Worm (Caenorhabditis elegans) whole organism, young adult: ENCODE results near the gene Y7A5A.7.
A peak's percentile ranks its signal among the peaks of the same experiment; 100 is the strongest.

Experiments
- B0019.2 ChIP-seq: fragments of 200-800 bp; sonication (Bioruptor generic); conservative IDR thresholded peaks from 2 replicates; pipeline ENCODE4 v1.3.6; 2022; ENCODE audit warnings: missing genetic modification reagents, missing genetic modification characterization, missing compliant biosample characterization
- B0035.1 ChIP-seq: sonication (generic microtip); optimal IDR thresholded peaks from 2 replicates; lab custom pipeline; 2016; ENCODE audit warnings: missing genetic modification characterization, mild to moderate bottlenecking, missing compliant biosample characterization, missing genotype, missing genetic modification reagents
- B0336.3 ChIP-seq: fragments of 200-800 bp; sonication (Bioruptor generic); IDR thresholded peaks from 2 replicates; pipeline ENCODE4 v1.3.6; 2022; ENCODE audit warnings: missing genetic modification characterization, missing compliant biosample characterization
- C06A6.2 ChIP-seq: fragments of 200-800 bp; sonication (Bioruptor generic); conservative IDR thresholded peaks from 2 replicates; pipeline ENCODE4 v1.3.6; 2022; ENCODE audit warnings: missing genetic modification characterization, missing compliant biosample characterization
- D2030.7 ChIP-seq: fragments of 200-800 bp; sonication (Bioruptor generic); IDR thresholded peaks from 2 replicates; pipeline ENCODE4 v1.3.6; 2022; ENCODE audit warnings: missing genetic modification reagents, missing genetic modification characterization, missing compliant biosample characterization
- F55B11.4 ChIP-seq: sonication (generic microtip); optimal IDR thresholded peaks from 2 replicates; lab custom pipeline; 2016; ENCODE audit warnings: missing compliant biosample characterization, missing genetic modification characterization, borderline replicate concordance; ENCODE audit not compliant: insufficient read depth
- F57A8.1 ChIP-seq: fragments of 200-800 bp; sonication (Bioruptor generic); optimal IDR thresholded peaks from 2 replicates; lab custom pipeline; 2018; ENCODE audit warnings: mild to moderate bottlenecking, missing genetic modification characterization, moderate library complexity, missing compliant biosample characterization
- K11D2.4 ChIP-seq: fragments of 200-800 bp; sonication (Bioruptor generic); IDR thresholded peaks from 2 replicates; pipeline ENCODE4 v1.3.6; 2022; ENCODE audit warnings: missing genetic modification reagents, missing genetic modification characterization, missing compliant biosample characterization
- K12H6.12 ChIP-seq: fragments of 200-800 bp; sonication (Bioruptor generic); optimal IDR thresholded peaks from 2 replicates; lab custom pipeline; 2018; ENCODE audit warnings: mild to moderate bottlenecking, missing genetic modification characterization, missing compliant biosample characterization
- Y53F4B.3 ChIP-seq: fragments of 200-800 bp; sonication (Bioruptor generic); IDR thresholded peaks from 2 replicates; pipeline ENCODE4 v1.3.6; 2022; ENCODE audit warnings: missing genetic modification reagents, missing genetic modification characterization, missing compliant biosample characterization
- Y53G8AR.9 ChIP-seq: fragments of 200-800 bp; sonication (Bioruptor generic); conservative IDR thresholded peaks from 2 replicates; pipeline ENCODE4 v1.3.6; 2022; ENCODE audit warnings: missing genetic modification reagents, missing genetic modification characterization, missing compliant biosample characterization
- Y67H2A.10 ChIP-seq: fragments of 200-800 bp; sonication (Bioruptor generic); conservative IDR thresholded peaks from 2 replicates; pipeline ENCODE4 v1.3.6; 2022; ENCODE audit warnings: missing genetic modification reagents, missing genetic modification characterization, missing compliant biosample characterization
- Y79H2A.3 ChIP-seq: fragments of 200-800 bp; sonication (Bioruptor generic); conservative IDR thresholded peaks from 2 replicates; pipeline ENCODE4 v1.3.6; 2022; ENCODE audit warnings: missing genetic modification reagents, missing genetic modification characterization, missing compliant biosample characterization
- akir-1 ChIP-seq: fragments of 200-800 bp; sonication (Bioruptor generic); optimal IDR thresholded peaks from 2 replicates; lab custom pipeline; 2018; ENCODE audit warnings: mild to moderate bottlenecking, missing genetic modification characterization, moderate library complexity, missing compliant biosample characterization
- atf-7 ChIP-seq: sonication (generic microtip); optimal IDR thresholded peaks from 2 replicates; lab custom pipeline; 2017; ENCODE audit warnings: mild to moderate bottlenecking, missing genetic modification characterization, missing compliant biosample characterization
- athp-1 ChIP-seq: sonication (generic microtip); optimal IDR thresholded peaks from 2 replicates; lab custom pipeline; 2017; ENCODE audit warnings: mild to moderate bottlenecking, missing genetic modification characterization, missing compliant biosample characterization
- attf-6 ChIP-seq: fragments of 200-800 bp; sonication (Bioruptor generic); IDR thresholded peaks from 2 replicates; pipeline ENCODE4 v1.3.6; 2022; ENCODE audit warnings: missing genetic modification reagents, missing genetic modification characterization, missing compliant biosample characterization
- ccch-3 ChIP-seq: fragments of 200-800 bp; sonication (Bioruptor generic); optimal IDR thresholded peaks from 2 replicates; lab custom pipeline; 2018; ENCODE audit warnings: mild to moderate bottlenecking, missing genetic modification characterization, missing compliant biosample characterization
- ceh-40 ChIP-seq: fragments of 200-800 bp; sonication (Bioruptor generic); IDR thresholded peaks from 2 replicates; pipeline ENCODE4 v1.3.6; 2022; ENCODE audit warnings: missing genetic modification characterization, missing compliant biosample characterization
- ceh-58 ChIP-seq: fragments of 200-800 bp; sonication (Bioruptor generic); IDR thresholded peaks from 2 replicates; pipeline ENCODE4 v1.3.6; 2022; ENCODE audit warnings: missing genetic modification characterization, missing compliant biosample characterization
- ceh-79 ChIP-seq: sonication (generic microtip); optimal IDR thresholded peaks from 2 replicates; lab custom pipeline; 2017; ENCODE audit warnings: mild to moderate bottlenecking, missing genetic modification characterization, missing compliant biosample characterization
- chd-7 ChIP-seq: sonication (generic microtip); optimal IDR thresholded peaks from 2 replicates; lab custom pipeline; 2016; ENCODE audit warnings: mild to moderate bottlenecking, missing genetic modification characterization, moderate library complexity, missing compliant biosample characterization
- die-1 ChIP-seq: sonication (generic microtip); optimal IDR thresholded peaks from 2 replicates; lab custom pipeline; 2016; ENCODE audit warnings: missing genotype, mild to moderate bottlenecking, missing genetic modification characterization, missing compliant biosample characterization
- dox-1 ChIP-seq: fragments of 200-800 bp; sonication (Bioruptor generic); IDR thresholded peaks from 2 replicates; pipeline ENCODE4 v1.3.6; 2022; ENCODE audit warnings: missing genetic modification reagents, missing genetic modification characterization, missing compliant biosample characterization
- egrh-3 ChIP-seq: fragments of 200-800 bp; sonication (Bioruptor generic); IDR thresholded peaks from 2 replicates; pipeline ENCODE4 v1.3.6; 2022; ENCODE audit warnings: missing genetic modification reagents, missing genetic modification characterization, missing compliant biosample characterization
- hmg-1.2 ChIP-seq: fragments of 200-800 bp; sonication (Bioruptor generic); IDR thresholded peaks from 2 replicates; pipeline ENCODE4 v1.3.6; 2022; ENCODE audit warnings: missing genetic modification reagents, missing genetic modification characterization, missing compliant biosample characterization
- hrde-1 ChIP-seq: sonication (generic microtip); optimal IDR thresholded peaks from 2 replicates; lab custom pipeline; 2016; ENCODE audit warnings: missing genetic modification characterization, mild to moderate bottlenecking, missing compliant biosample characterization, moderate library complexity, missing genotype, missing genetic modification reagents, borderline replicate concordance
- hsf-1 ChIP-seq: fragments of 200-800 bp; sonication (Bioruptor generic); IDR thresholded peaks from 2 replicates; pipeline ENCODE4 v1.3.6; 2022; ENCODE audit warnings: missing genetic modification reagents, missing genetic modification characterization, missing compliant biosample characterization
- lag-1 ChIP-seq: fragments of 200-800 bp; sonication (Bioruptor generic); IDR thresholded peaks from 2 replicates; pipeline ENCODE4 v1.3.6; 2022; ENCODE audit warnings: missing genetic modification reagents, missing genetic modification characterization, missing compliant biosample characterization
- let-526 ChIP-seq: fragments of 200-800 bp; sonication (Bioruptor generic); IDR thresholded peaks from 2 replicates; pipeline ENCODE4 v1.3.6; 2022; ENCODE audit warnings: missing genetic modification reagents, missing genetic modification characterization, missing compliant biosample characterization
- lin-35 ChIP-seq, 3 experiments: fragments of 150-350 bp in 2 of 3; sonication (generic microtip) in 1 of 3; optimal IDR thresholded peaks; 2 replicates each; lab custom pipeline; 2014 to 2018; ENCODE audit warnings: missing biosample characterization in 3 of 3, missing genetic modification characterization in 3 of 3, missing genetic modification reagents in 3 of 3
- lin-40 ChIP-seq: sonication (generic microtip); optimal IDR thresholded peaks from 2 replicates; lab custom pipeline; 2016; ENCODE audit warnings: missing genetic modification characterization, mild to moderate bottlenecking, missing compliant biosample characterization, missing genotype, missing genetic modification reagents
- lsl-1 ChIP-seq: fragments of 200-800 bp; sonication (Bioruptor generic); optimal IDR thresholded peaks from 2 replicates; lab custom pipeline; 2018; ENCODE audit warnings: mild to moderate bottlenecking, missing genetic modification characterization, moderate library complexity, missing compliant biosample characterization
- lsy-27 ChIP-seq: sonication (generic microtip); optimal IDR thresholded peaks from 2 replicates; lab custom pipeline; 2017; ENCODE audit warnings: missing genetic modification characterization, mild to moderate bottlenecking, missing compliant biosample characterization, antibody characterized with exemption, missing genotype, borderline replicate concordance; ENCODE audit not compliant: insufficient read depth
- madf-10 ChIP-seq: sonication (generic microtip); optimal IDR thresholded peaks from 2 replicates; lab custom pipeline; 2016; ENCODE audit warnings: mild to moderate bottlenecking, missing genetic modification characterization, missing compliant biosample characterization
- madf-3 ChIP-seq: fragments of 200-800 bp; sonication (Bioruptor generic); IDR thresholded peaks from 2 replicates; pipeline ENCODE4 v1.3.6; 2022; ENCODE audit warnings: missing genetic modification reagents, missing genetic modification characterization, missing compliant biosample characterization
- madf-8 ChIP-seq: fragments of 200-800 bp; sonication (Bioruptor generic); conservative IDR thresholded peaks from 2 replicates; pipeline ENCODE4 v1.3.6; 2022; ENCODE audit warnings: missing genetic modification reagents, missing genetic modification characterization, missing compliant biosample characterization
- nhr-120 ChIP-seq: fragments of 200-800 bp; sonication (Bioruptor generic); IDR thresholded peaks from 2 replicates; pipeline ENCODE4 v1.3.6; 2022; ENCODE audit warnings: missing genetic modification characterization, missing compliant biosample characterization
- nhr-90 ChIP-seq: sonication (generic microtip); optimal IDR thresholded peaks from 2 replicates; lab custom pipeline; 2016; ENCODE audit warnings: missing genotype, mild to moderate bottlenecking, missing genetic modification characterization, missing compliant biosample characterization
- pha-4 ChIP-seq: fragments of 150-350 bp; sonication (generic microtip); optimal IDR thresholded peaks from 2 replicates; lab custom pipeline; 2014; ENCODE audit warnings: missing biosample characterization, missing genetic modification reagents, missing genetic modification characterization
- repo-1 ChIP-seq: sonication (generic microtip); optimal IDR thresholded peaks from 2 replicates; lab custom pipeline; 2017; ENCODE audit warnings: mild to moderate bottlenecking, missing genetic modification characterization, missing compliant biosample characterization
- sdz-38 ChIP-seq: sonication (generic microtip); optimal IDR thresholded peaks from 2 replicates; lab custom pipeline; 2016; ENCODE audit warnings: missing genotype, missing genetic modification characterization, missing compliant biosample characterization
- sptf-2 ChIP-seq: fragments of 200-800 bp; sonication (Bioruptor generic); optimal IDR thresholded peaks from 2 replicates; lab custom pipeline; 2018; ENCODE audit warnings: mild to moderate bottlenecking, missing genetic modification characterization, missing compliant biosample characterization
- tbp1 ChIP-seq: fragments of 200-800 bp; sonication (Bioruptor generic); optimal IDR thresholded peaks from 2 replicates; lab custom pipeline; 2018; ENCODE audit warnings: mild to moderate bottlenecking, missing genetic modification characterization, missing compliant biosample characterization
- xnd-1 ChIP-seq: sonication (generic microtip); optimal IDR thresholded peaks from 2 replicates; lab custom pipeline; 2016; ENCODE audit warnings: missing genotype, missing genetic modification reagents, missing genetic modification characterization, missing compliant biosample characterization
- ztf-26 ChIP-seq: sonication (generic microtip); optimal IDR thresholded peaks from 2 replicates; lab custom pipeline; 2017; ENCODE audit warnings: missing genetic modification characterization, missing compliant biosample characterization
- ztf-28 ChIP-seq: fragments of 200-800 bp; sonication (Bioruptor generic); IDR thresholded peaks from 2 replicates; pipeline ENCODE4 v1.3.6; 2022; ENCODE audit warnings: missing genetic modification reagents, missing genetic modification characterization, missing compliant biosample characterization
- ztf-6 ChIP-seq: fragments of 200-800 bp; sonication (Bioruptor generic); IDR thresholded peaks from 2 replicates; pipeline ENCODE4 v1.3.6; 2022; ENCODE audit warnings: missing genetic modification reagents, missing genetic modification characterization, missing compliant biosample characterization

Y7A5A.7 gene

ce11 chrX:15841086-15841622 lies 37.2 kb upstream of the Y7A5A.7 start, which contains the start of gene serp-1.1 (continued):
- TF ChIP-seq hsf-1 (peak; percentile 64), K12H6.12 (tag; lab: Kevin White, UChicago) (peak; percentile 99), atf-7 (peak; percentile 100), chd-7 (tag; lab: Kevin White, UChicago) (peak; percentile 99), F57A8.1 (GFP tag; lab: Kevin White, UChicago) (peak; percentile 50), nhr-120 (GFP tag; lab: Robert Waterston, UW) (peak; percentile 90; the same call in 1 of the 2 replicates), akir-1 (peak; percentile 66), Y79H2A.3 (no peak), ztf-26 (tag; lab: Kevin White, UChicago) (peak; percentile 97), B0336.3 (GFP tag; lab: Robert Waterston, UW) (peak; percentile 97), ztf-28 (GFP tag; lab: Robert Waterston, UW) (no peak), K11D2.4 (GFP tag; lab: Robert Waterston, UW) (peak; percentile 97), lsl-1 (peak; percentile 35), repo-1 (peak; percentile 94), ceh-40 (GFP tag; lab: Robert Waterston, UW) (0 out of 2 replicates have a peak, but pooled peaks have one; percentile 51), Y53F4B.3 (GFP tag; lab: Robert Waterston, UW) (no peak), Y67H2A.10 (GFP tag; lab: Robert Waterston, UW) (peak; percentile 53; the same call in 1 of the 2 replicates), madf-8 (GFP tag; lab: Robert Waterston, UW) (no peak), lsy-27 (no peak), egrh-3 (peak; percentile 94), sdz-38 (tag; lab: Kevin White, UChicago) (no peak), hrde-1 (tag; lab: Kevin White, UChicago) (no peak), ceh-58 (GFP tag; lab: Robert Waterston, UW) (no peak), ccch-3 (GFP tag; lab: Kevin White, UChicago) (no peak), lin-35 (GFP tag; optimal IDR thresholded peaks at IDR 0.05; lab: Kevin White, UChicago) (peak in 2 of 3 experiments; percentile 61 to 90), Y53G8AR.9 (GFP tag; lab: Robert Waterston, UW) (peak; percentile 97), athp-1 (tag; lab: Kevin White, UChicago) (peak; percentile 85), B0019.2 (GFP tag; lab: Robert Waterston, UW) (no peak; the same call in 1 of the 2 replicates), attf-6 (GFP tag; lab: Robert Waterston, UW) (no peak), lag-1 (peak; percentile 82; the same call in 1 of the 2 replicates), ceh-79 (tag; lab: Kevin White, UChicago) (no peak), tbp1 (GFP tag; lab: Kevin White, UChicago) (peak; percentile 77), nhr-90 (peak; percentile 98), B0035.1 (tag; lab: Kevin White, UChicago) (peak; percentile 89), D2030.7 (GFP tag; lab: Robert Waterston, UW) (peak; percentile 39; the same call in 1 of the 2 replicates), die-1 (tag; lab: Kevin White, UChicago) (peak; percentile 75), madf-10 (tag; lab: Kevin White, UChicago) (peak; percentile 98), hmg-1.2 (GFP tag; lab: Robert Waterston, UW) (peak; percentile 87), ztf-6 (GFP tag; lab: Robert Waterston, UW) (peak; percentile 75), F55B11.4 (no peak), madf-3 (GFP tag; lab: Robert Waterston, UW) (peak; percentile 90), dox-1 (GFP tag; lab: Robert Waterston, UW) (peak; percentile 98), lin-40 (tag; lab: Kevin White, UChicago) (peak; percentile 98), xnd-1 (tag; lab: Kevin White, UChicago) (no peak), pha-4 (tag; lab: Kevin White, UChicago) (peak; percentile 94), sptf-2 (GFP tag; lab: Kevin White, UChicago) (peak; percentile 59), let-526 (GFP tag; lab: Robert Waterston, UW) (peak; percentile 94), C06A6.2 (GFP tag; lab: Robert Waterston, UW) (peak; percentile 95)
